Fruit fly (Drosophila melanogaster): ENCODE data around the gene MED28.

The MED28 gene

DNA sequence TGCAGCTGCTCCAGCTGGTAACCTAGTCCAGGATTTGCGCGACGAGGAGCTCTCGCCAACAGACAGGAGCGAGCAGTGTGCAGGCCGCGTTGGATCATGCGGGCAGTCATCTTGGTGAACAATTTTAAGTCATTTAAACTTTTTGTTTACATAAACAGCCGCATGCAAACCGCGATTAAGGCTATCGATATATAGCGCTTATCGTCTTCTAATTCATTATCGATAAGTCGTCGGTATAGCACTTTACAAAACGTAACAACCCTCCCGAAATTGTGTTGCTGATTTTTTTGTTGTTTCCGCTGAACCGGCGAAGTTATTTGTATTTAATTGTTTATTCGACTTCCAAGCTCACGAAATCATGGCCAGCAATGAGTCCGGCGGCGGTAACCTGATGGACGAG is at the start of gene MED28, which contains the start of gene CG4553:
Gene MED28, plus strand, starts transcription at position 260 of the 400 bp plus-strand sequence.
Gene CG4553, minus strand, starts transcription at position 172 of the 400 bp plus-strand sequence.
- no peak for TF ChIP-seq vri (GFP tag; optimal IDR thresholded peaks at IDR 0.05)
- TF ChIP-seq CG10669 (GFP tag; optimal IDR thresholded peaks at IDR 0.05): no peak
- peak; percentile 95 for TF ChIP-seq fkh (GFP tag; optimal IDR thresholded peaks at IDR 0.05)
- no peak for TF ChIP-seq Sox15 (GFP tag; optimal IDR thresholded peaks at IDR 0.05)

dm6 chr3R:25427175-25427574 is 49.6 kb upstream of the MED28 start:
- no peak for TF ChIP-seq Met (GFP tag; optimal IDR thresholded peaks at IDR 0.05)
- TF ChIP-seq CG6854 (GFP tag; optimal IDR thresholded peaks at IDR 0.05): no peak
- no peak for TF ChIP-seq dac (GFP tag; optimal IDR thresholded peaks at IDR 0.05)
- no peak for TF ChIP-seq CG6808 (GFP tag; optimal IDR thresholded peaks at IDR 0.05)
- no peak for TF ChIP-seq CG9139 (GFP tag; optimal IDR thresholded peaks at IDR 0.05)
- TF ChIP-seq Ets96B (tag; optimal IDR thresholded peaks at IDR 0.05): no peak
- TF ChIP-seq vri (GFP tag; optimal IDR thresholded peaks at IDR 0.05): no peak
- no peak for TF ChIP-seq cyc (GFP tag; optimal IDR thresholded peaks at IDR 0.05)
- TF ChIP-seq CG7368 (GFP tag; optimal IDR thresholded peaks at IDR 0.05): no peak
- TF ChIP-seq acj6 (GFP tag; optimal IDR thresholded peaks at IDR 0.05): no peak
- no peak for TF ChIP-seq achi (GFP tag; optimal IDR thresholded peaks at IDR 0.05)
- no peak for TF ChIP-seq CG10631 (GFP tag; optimal IDR thresholded peaks at IDR 0.05)

dm6 chr3R:25437254-25437810 is 39.5 kb upstream of the MED28 start:
- peak; percentile 23 for TF ChIP-seq svp (GFP tag)
- TF ChIP-seq Sox102F (GFP tag; optimal IDR thresholded peaks at IDR 0.05): no peak
- no peak for TF ChIP-seq Blimp-1 (GFP tag; optimal IDR thresholded peaks at IDR 0.05)
- TF ChIP-seq fd59A (GFP tag; optimal IDR thresholded peaks at IDR 0.05): no peak

- TF ChIP-seq CG11902 (GFP tag; optimal IDR thresholded peaks at IDR 0.05) (no peak), CG32006 (GFP tag; optimal IDR thresholded peaks at IDR 0.05) (no peak), dac (GFP tag; optimal IDR thresholded peaks at IDR 0.05) (no peak), vri (GFP tag; optimal IDR thresholded peaks at IDR 0.05) (peak; percentile 43), svp (GFP tag) (peak; percentile 88)
Observed at dm6 chr3R:25438353-25438986, 38.3 kb upstream of the MED28 start.

- peak; percentile 91 for TF ChIP-seq Lpt (GFP tag; optimal IDR thresholded peaks at IDR 0.05)
- TF ChIP-seq CG34406 (GFP tag; optimal IDR thresholded peaks at IDR 0.05): peak; percentile 81
- peak; percentile 93 for TF ChIP-seq CG8119 (GFP tag; IDR thresholded peaks at IDR 0.05)
- TF ChIP-seq CG3919 (GFP tag; optimal IDR thresholded peaks at IDR 0.05): peak; percentile 91
- TF ChIP-seq Sox14 (GFP tag; optimal IDR thresholded peaks at IDR 0.05): peak; percentile 89
- TF ChIP-seq dac (GFP tag; optimal IDR thresholded peaks at IDR 0.05): peak; percentile 90
- TF ChIP-seq Sox102F (GFP tag; optimal IDR thresholded peaks at IDR 0.05): peak; percentile 77
- peak; percentile 71 for TF ChIP-seq CG9139 (GFP tag; optimal IDR thresholded peaks at IDR 0.05)
- TF ChIP-seq lz (GFP tag; optimal IDR thresholded peaks at IDR 0.05): peak; percentile 83
- TF ChIP-seq esn (GFP tag; optimal IDR thresholded peaks at IDR 0.05): peak; percentile 82
- peak; percentile 94 for TF ChIP-seq Hr4 (GFP tag; optimal IDR thresholded peaks at IDR 0.05)
- peak; percentile 88 for TF ChIP-seq net (GFP tag; optimal IDR thresholded peaks at IDR 0.05)
- TF ChIP-seq CG4318 (GFP tag; optimal IDR thresholded peaks at IDR 0.05): peak; percentile 92
- TF ChIP-seq Met (GFP tag; optimal IDR thresholded peaks at IDR 0.05): peak; percentile 81
- TF ChIP-seq Eip78C (GFP tag): peak; percentile 98
- peak; percentile 80 for TF ChIP-seq Hr39 (GFP tag; optimal IDR thresholded peaks at IDR 0.05)
- no peak for TF ChIP-seq Hr38 (GFP tag; optimal IDR thresholded peaks at IDR 0.05)
- TF ChIP-seq fd85E (GFP tag; optimal IDR thresholded peaks at IDR 0.05): peak; percentile 54
- peak; percentile 90 for TF ChIP-seq CG11762 (GFP tag; optimal IDR thresholded peaks at IDR 0.05; ENCODE audit: insufficient read depth)
- TF ChIP-seq acj6 (GFP tag; optimal IDR thresholded peaks at IDR 0.05): peak; percentile 89
- peak; percentile 92 for TF ChIP-seq Ets96B (tag; optimal IDR thresholded peaks at IDR 0.05)
- peak; percentile 86 for TF ChIP-seq Gug (GFP tag; IDR thresholded peaks at IDR 0.05)
- TF ChIP-seq cyc (GFP tag; optimal IDR thresholded peaks at IDR 0.05): peak; percentile 75
- TF ChIP-seq Ets21C (GFP tag; optimal IDR thresholded peaks at IDR 0.05): peak; percentile 74
- peak; percentile 67 for TF ChIP-seq Smox (GFP tag; optimal IDR thresholded peaks at IDR 0.05)
- TF ChIP-seq vri (GFP tag; optimal IDR thresholded peaks at IDR 0.05): peak; percentile 36
- peak; percentile 89 for TF ChIP-seq CG10631 (GFP tag; optimal IDR thresholded peaks at IDR 0.05)
- TF ChIP-seq CG6854 (GFP tag; optimal IDR thresholded peaks at IDR 0.05): peak; percentile 63
- peak; percentile 81 for TF ChIP-seq CG11902 (GFP tag; optimal IDR thresholded peaks at IDR 0.05)
Observed at dm6 chr3R:25445546-25446400, 31.0 kb upstream of the MED28 start.

All from whole organism, prepupa.